Worm (Caenorhabditis elegans): ENCODE measurements around the gene cyn-11.

- TF ChIP-seq F37B4.10 (GFP tag; IDR thresholded peaks at IDR 0.05) (no peak), dox-1 (GFP tag; IDR thresholded peaks at IDR 0.05) (no peak), tlf-1 (GFP tag; optimal IDR thresholded peaks at IDR 0.05) (no peak), ztf-18 (tag; optimal IDR thresholded peaks at IDR 0.05) (no peak), F52B5.7 (tag; optimal IDR thresholded peaks at IDR 0.05) (no peak), ceh-27 (GFP tag; optimal IDR thresholded peaks at IDR 0.05) (no peak), unc-62 (GFP tag; optimal IDR thresholded peaks at IDR 0.05) (no peak), mes-4 (tag; optimal IDR thresholded peaks at IDR 0.05) (no peak), pha-4 (tag; optimal IDR thresholded peaks at IDR 0.05) (no peak), lin-54 (GFP tag; optimal IDR thresholded peaks at IDR 0.05) (no peak), madf-3 (GFP tag; IDR thresholded peaks at IDR 0.05) (no peak), snpc-4 (GFP tag; optimal IDR thresholded peaks at IDR 0.05) (no peak), snpc-4 (tag; optimal IDR thresholded peaks at IDR 0.05) (no peak)
These were observed 36.3 kb downstream of the cyn-11 start for ce11 chrII:8679799-8680198.
